Worm (Caenorhabditis elegans): ENCODE data around the gene srd-51.
A peak's percentile ranks its signal among the peaks of the same experiment; 100 is the strongest.

Gene srd-51

ce11 chrX:13435790-13436472 is 48.8 kb downstream of the srd-51 start, which contains the start of gene jmjd-3.3 (continued):
- TF ChIP-seq dpl-1 (GFP tag; optimal IDR thresholded peaks at IDR 0.05) (no peak), him-1 (tag; optimal IDR thresholded peaks at IDR 0.05) (peak; percentile 2), K11D2.4 (GFP tag; IDR thresholded peaks at IDR 0.05) (no peak), gei-17 (GFP tag; optimal IDR thresholded peaks at IDR 0.05) (no peak), ztf-22 (GFP tag; optimal IDR thresholded peaks at IDR 0.05) (no peak), ZK185.1 (tag; optimal IDR thresholded peaks at IDR 0.05; ENCODE audit: poor library complexity, severe bottlenecking) (no peak), hmg-20 (GFP tag; IDR thresholded peaks at IDR 0.05) (no peak), mxl-1 (tag; optimal IDR thresholded peaks at IDR 0.05) (no peak), ceh-100 (GFP tag; IDR thresholded peaks at IDR 0.05) (no peak), F49E8.2 (tag; optimal IDR thresholded peaks at IDR 0.05; ENCODE audit: insufficient read depth) (no peak), lin-35 (GFP tag; optimal IDR thresholded peaks at IDR 0.05) (no peak), snpc-3.4 (tag; optimal IDR thresholded peaks at IDR 0.05) (peak; percentile 35), aptf-3 (GFP tag; IDR thresholded peaks at IDR 0.05) (no peak), ceh-40 (GFP tag; IDR thresholded peaks at IDR 0.05) (no peak), K12H6.12 (tag; optimal IDR thresholded peaks at IDR 0.05) (no peak), hlh-26 (GFP tag; conservative IDR thresholded peaks at IDR 0.05) (no peak), F37B4.10 (GFP tag; IDR thresholded peaks at IDR 0.05) (no peak), B0019.2 (GFP tag; conservative IDR thresholded peaks at IDR 0.05) (no peak), ccch-3 (GFP tag; optimal IDR thresholded peaks at IDR 0.05) (no peak), let-526 (GFP tag; IDR thresholded peaks at IDR 0.05) (no peak), hsf-1 (GFP tag; IDR thresholded peaks at IDR 0.05) (no peak), ztf-26 (tag; optimal IDR thresholded peaks at IDR 0.05) (no peak), F55B11.4 (tag; optimal IDR thresholded peaks at IDR 0.05; ENCODE audit: borderline replicate concordance, insufficient read depth) (no peak), egl-18 (GFP tag; IDR thresholded peaks at IDR 0.05) (no peak), Y95B8A.8 (GFP tag; IDR thresholded peaks at IDR 0.05) (no peak), rec-8 (tag; optimal IDR thresholded peaks at IDR 0.05) (no peak), T07F8.4 (tag; optimal IDR thresholded peaks at IDR 0.05) (no peak), Y56A3A.18 (GFP tag; IDR thresholded peaks at IDR 0.05) (no peak), F22D6.2 (tag; optimal IDR thresholded peaks at IDR 0.05) (no peak), dox-1 (GFP tag; IDR thresholded peaks at IDR 0.05) (no peak), sdz-38 (tag; optimal IDR thresholded peaks at IDR 0.05) (no peak), F23B12.7 (tag; optimal IDR thresholded peaks at IDR 0.05; ENCODE audit: insufficient read depth) (no peak), efl-1 (GFP tag; optimal IDR thresholded peaks at IDR 0.05) (no peak), somi-1 (GFP tag; optimal IDR thresholded peaks at IDR 0.05) (no peak), Y53G8AR.9 (GFP tag; conservative IDR thresholded peaks at IDR 0.05) (no peak), nhr-80 (tag; optimal IDR thresholded peaks at IDR 0.05) (no peak), attf-6 (GFP tag; IDR thresholded peaks at IDR 0.05) (no peak), egrh-3 (GFP tag; IDR thresholded peaks at IDR 0.05) (no peak), sea-2 (GFP tag; IDR thresholded peaks at IDR 0.05) (no peak), bed-1 (GFP tag; IDR thresholded peaks at IDR 0.05) (no peak), snpc-4 (GFP tag; optimal IDR thresholded peaks at IDR 0.05) (no peak), snpc-4 (tag; optimal IDR thresholded peaks at IDR 0.05) (peak in 1 of 4 experiments; percentile 47), ceh-79 (tag; optimal IDR thresholded peaks at IDR 0.05) (no peak), tlf-1 (GFP tag; optimal IDR thresholded peaks at IDR 0.05) (no peak), unc-130 (GFP tag; optimal IDR thresholded peaks at IDR 0.05) (no peak), lin-54 (GFP tag; optimal IDR thresholded peaks at IDR 0.05) (no peak), mcd-1 (GFP tag; IDR thresholded peaks at IDR 0.05) (no peak), madf-8 (GFP tag; conservative IDR thresholded peaks at IDR 0.05) (no peak)

All from whole organism, young adult.